Worm (Caenorhabditis elegans): ENCODE measurements around the gene rib-1.

Gene rib-1

DNA sequence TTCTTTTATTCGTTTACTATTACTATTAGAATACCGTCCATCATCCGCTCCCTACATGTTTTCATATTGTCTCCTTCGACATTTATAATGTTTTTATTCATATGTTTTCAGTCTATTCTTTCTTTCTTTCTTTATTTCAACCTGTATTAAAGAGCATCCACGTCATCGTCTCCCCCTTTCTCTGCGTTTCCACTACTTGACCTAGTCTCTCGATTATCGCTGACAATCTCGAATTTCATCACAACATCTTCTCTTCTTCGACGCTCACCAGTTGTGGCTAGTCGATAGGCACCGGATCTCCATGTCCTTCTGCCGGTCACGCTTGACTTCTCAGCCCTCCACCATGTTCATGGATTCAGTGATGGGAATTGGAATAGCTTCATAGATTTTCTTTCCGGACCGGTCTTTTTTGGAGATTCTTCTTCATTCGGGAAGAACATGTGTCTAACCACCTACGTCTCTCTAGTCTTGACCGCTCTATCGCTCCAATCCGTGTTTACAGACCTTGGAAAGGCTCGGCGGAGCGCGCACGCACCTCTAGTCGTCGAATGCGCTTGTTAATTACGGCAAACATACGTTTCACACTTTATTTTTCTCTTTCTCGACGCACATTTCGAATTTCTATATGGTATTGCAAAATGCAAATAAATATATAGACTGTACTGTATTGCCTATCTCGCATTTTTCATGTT lies 10.2 kb upstream of the rib-1 start:
- TF ChIP-seq egl-27 (tag; optimal IDR thresholded peaks at IDR 0.05) (no peak), lin-14 (GFP tag; optimal IDR thresholded peaks at IDR 0.05) (no peak), pag-3 (tag; optimal IDR thresholded peaks at IDR 0.05; ENCODE audit: borderline replicate concordance, insufficient read depth) (no peak), efl-1 (optimal IDR thresholded peaks at IDR 0.05) (no peak), efl-1 (GFP tag; optimal IDR thresholded peaks at IDR 0.05 in 1 of 2) (peak in 1 of 2 experiments; percentile 85), nhr-85 (tag) (peak; percentile 16), lin-15B (tag; optimal IDR thresholded peaks at IDR 0.05) (no peak)

DNA sequence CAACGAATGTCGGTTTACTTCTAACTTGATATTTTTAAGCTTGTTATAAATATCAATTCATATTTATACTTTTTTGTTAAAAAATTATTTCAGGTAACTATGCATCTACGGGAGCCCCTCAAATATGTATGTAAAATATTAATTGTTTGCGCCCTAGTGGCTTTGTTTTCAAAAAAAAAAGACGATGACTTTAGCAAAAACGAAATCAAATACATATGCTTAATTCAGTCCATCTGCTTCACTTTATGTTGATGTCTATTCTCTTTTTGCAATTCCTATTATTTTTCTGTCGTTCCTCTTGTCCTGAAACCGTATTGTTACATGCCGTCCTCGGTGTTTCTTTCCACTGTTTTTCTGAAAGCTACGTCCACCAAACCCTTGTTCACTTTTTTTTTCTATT lies 8.8 kb upstream of the rib-1 start:
- TF ChIP-seq fkh-4 (tag; optimal IDR thresholded peaks at IDR 0.05; ENCODE audit: borderline replicate concordance), result peak; percentile 81
- TF ChIP-seq efl-3 (GFP tag; optimal IDR thresholded peaks at IDR 0.05), result no peak
- no peak for TF ChIP-seq Y116A8C.19 (tag; optimal IDR thresholded peaks at IDR 0.05; ENCODE audit: borderline replicate concordance)
- no peak for TF ChIP-seq nhr-12 (tag; optimal IDR thresholded peaks at IDR 0.05)
- peak; percentile 92 for TF ChIP-seq dsc-1 (tag; optimal IDR thresholded peaks at IDR 0.05)

DNA sequence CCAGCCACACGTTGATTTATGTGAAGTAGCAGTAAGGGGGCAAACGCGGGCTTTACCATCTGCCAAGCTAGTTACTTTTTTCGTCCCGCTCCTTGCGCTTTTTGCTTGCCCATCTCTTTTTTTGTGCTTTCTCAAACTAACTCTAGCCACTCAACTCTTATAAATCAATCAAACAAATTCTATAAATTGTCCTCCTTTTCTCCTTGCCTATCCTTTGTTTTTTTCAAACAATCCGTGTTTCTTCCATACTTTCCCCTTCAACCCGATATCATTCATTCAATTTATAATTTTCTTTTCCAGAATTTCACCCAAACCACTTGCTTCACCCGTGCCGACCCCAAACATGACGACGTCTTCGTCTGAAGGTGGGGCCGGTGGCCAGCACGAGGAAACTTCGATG lies 8.4 kb upstream of the rib-1 start, which contains the start of gene srgp-1:
Gene srgp-1, plus strand, starts transcription at position 301 of the 400 bp plus-strand sequence.
- TF ChIP-seq nhr-85 (tag) (peak; percentile 36), C16A3.4 (tag; optimal IDR thresholded peaks at IDR 0.05) (no peak)

DNA sequence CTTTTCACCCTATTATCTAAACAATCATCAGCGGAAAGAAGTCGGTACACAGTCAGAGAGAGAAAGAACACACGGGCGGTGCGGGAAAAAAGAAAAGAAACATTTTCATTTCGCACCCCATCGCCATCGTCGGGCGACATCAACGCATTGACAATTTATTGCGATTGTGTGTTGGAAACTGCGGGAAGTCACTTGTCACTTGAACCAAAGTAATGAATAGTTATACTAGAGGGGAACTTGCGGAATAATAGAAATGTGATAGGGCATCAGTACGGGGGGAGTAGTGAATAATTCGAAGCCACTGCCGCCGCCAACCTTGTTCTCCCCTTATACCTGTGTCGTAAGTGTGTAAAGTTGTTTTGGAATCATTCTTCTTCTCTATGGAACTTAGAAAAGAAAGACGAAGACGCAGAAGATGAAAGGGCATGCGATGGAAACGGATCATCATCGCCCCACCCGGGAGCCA lies 7.2 kb upstream of the rib-1 start:
- TF ChIP-seq jun-1 (tag; optimal IDR thresholded peaks at IDR 0.05) (no peak), ets-5 (GFP tag; IDR thresholded peaks at IDR 0.05) (no peak), F16B12.6 (tag; optimal IDR thresholded peaks at IDR 0.05) (no peak), nhr-71 (tag; optimal IDR thresholded peaks at IDR 0.05) (peak; percentile 46), egl-27 (tag; optimal IDR thresholded peaks at IDR 0.05) (no peak), nhr-47 (tag; optimal IDR thresholded peaks at IDR 0.05) (peak; percentile 23), nhr-85 (tag) (peak; percentile 91), dpl-1 (GFP tag; optimal IDR thresholded peaks at IDR 0.05) (peak in 1 of 3 experiments; percentile 23), rnt-1 (tag; optimal IDR thresholded peaks at IDR 0.05) (peak; percentile 49), pqm-1 (tag; optimal IDR thresholded peaks at IDR 0.05) (no peak), ztf-11 (tag; optimal IDR thresholded peaks at IDR 0.05) (no peak), ceh-88 (GFP tag; IDR thresholded peaks at IDR 0.05) (no peak), ceh-63 (GFP tag; optimal IDR thresholded peaks at IDR 0.05) (no peak), blmp-1 (tag; optimal IDR thresholded peaks at IDR 0.05) (peak; percentile 67), unc-30 (tag; optimal IDR thresholded peaks at IDR 0.05) (no peak), isw-1 (GFP tag; IDR thresholded peaks at IDR 0.05) (no peak), elt-3 (tag; optimal IDR thresholded peaks at IDR 0.05) (peak in 1 of 6 experiments; percentile 4), ceh-8 (GFP tag; optimal IDR thresholded peaks at IDR 0.05) (no peak), nhr-76 (tag; optimal IDR thresholded peaks at IDR 0.05) (no peak), fkh-10 (GFP tag; optimal IDR thresholded peaks at IDR 0.05) (no peak), unc-130 (tag; optimal IDR thresholded peaks at IDR 0.05) (no peak), nhr-90 (tag; optimal IDR thresholded peaks at IDR 0.05; ENCODE audit: poor library complexity) (no peak), nhr-12 (tag; optimal IDR thresholded peaks at IDR 0.05) (no peak), lin-39 (tag; optimal IDR thresholded peaks at IDR 0.05) (no peak), swsn-7 (tag; optimal IDR thresholded peaks at IDR 0.05) (no peak), lin-35 (GFP tag; optimal IDR thresholded peaks at IDR 0.05) (peak in 1 of 2 experiments; percentile 18), hpl-2 (GFP tag; optimal IDR thresholded peaks at IDR 0.05) (no peak), ztf-4 (tag; optimal IDR thresholded peaks at IDR 0.05) (no peak), aha-1 (tag; optimal IDR thresholded peaks at IDR 0.05) (no peak), nhr-11 (tag; optimal IDR thresholded peaks at IDR 0.05) (no peak), dsc-1 (tag; optimal IDR thresholded peaks at IDR 0.05) (no peak), unc-62 (GFP tag; optimal IDR thresholded peaks at IDR 0.05) (no peak), ceh-82 (tag; optimal IDR thresholded peaks at IDR 0.05) (no peak), pax-3 (tag; optimal IDR thresholded peaks at IDR 0.05) (no peak), aly-2 (tag; optimal IDR thresholded peaks at IDR 0.05) (no peak), mab-9 (GFP tag; IDR thresholded peaks at IDR 0.05) (no peak)

Data from whole organism, L1 larva.